Fruit fly (Drosophila melanogaster) whole organism, wandering third instar larva: ENCODE results near the gene CG16717.

Experiments used
- CrebA ChIP-seq: fragments of 200-800 bp; sonication (Bioruptor generic); optimal IDR thresholded peaks from 2 replicates; lab custom pipeline; 2016; ENCODE audit warnings: missing biosample characterization, mild to moderate bottlenecking, missing genetic modification characterization, borderline replicate concordance
- Hnf4 ChIP-seq: fragments of 200-800 bp; sonication (Bioruptor generic); optimal IDR thresholded peaks from 2 replicates; lab custom pipeline; 2016; ENCODE audit warnings: missing biosample characterization, mild to moderate bottlenecking, missing genetic modification characterization
- Jra ChIP-seq: sonication (Bioruptor generic); optimal IDR thresholded peaks from 2 replicates; lab custom pipeline; 2016; ENCODE audit warnings: missing biosample characterization, missing genetic modification characterization
- Myc ChIP-seq: fragments of >200 bp; optimal IDR thresholded peaks from 2 replicates; lab custom pipeline; 2017
- Vsx2 ChIP-seq: fragments of 200-300, 225-300 bp; sonication (Bioruptor generic); optimal IDR thresholded peaks from 2 replicates; lab custom pipeline; 2018; ENCODE audit warnings: missing biosample characterization, missing genetic modification characterization; ENCODE audit not compliant: partially characterized antibody
- br ChIP-seq: fragments of 200-800 bp; sonication (Bioruptor generic); optimal IDR thresholded peaks from 2 replicates; lab custom pipeline; 2016; ENCODE audit warnings: missing biosample characterization, missing genetic modification characterization
- h ChIP-seq: fragments of 200-800 bp; sonication (Bioruptor generic); optimal IDR thresholded peaks from 3 replicates; lab custom pipeline; 2016; ENCODE audit warnings: missing biosample characterization, mild to moderate bottlenecking, missing genetic modification characterization
- pan ChIP-seq: fragments of >200 bp; optimal IDR thresholded peaks from 2 replicates; lab custom pipeline; 2017
- woc ChIP-seq: sonication (Bioruptor generic); optimal IDR thresholded peaks from 2 replicates; lab custom pipeline; 2016; ENCODE audit warnings: missing biosample characterization, mild to moderate bottlenecking, missing genetic modification characterization

DNA sequence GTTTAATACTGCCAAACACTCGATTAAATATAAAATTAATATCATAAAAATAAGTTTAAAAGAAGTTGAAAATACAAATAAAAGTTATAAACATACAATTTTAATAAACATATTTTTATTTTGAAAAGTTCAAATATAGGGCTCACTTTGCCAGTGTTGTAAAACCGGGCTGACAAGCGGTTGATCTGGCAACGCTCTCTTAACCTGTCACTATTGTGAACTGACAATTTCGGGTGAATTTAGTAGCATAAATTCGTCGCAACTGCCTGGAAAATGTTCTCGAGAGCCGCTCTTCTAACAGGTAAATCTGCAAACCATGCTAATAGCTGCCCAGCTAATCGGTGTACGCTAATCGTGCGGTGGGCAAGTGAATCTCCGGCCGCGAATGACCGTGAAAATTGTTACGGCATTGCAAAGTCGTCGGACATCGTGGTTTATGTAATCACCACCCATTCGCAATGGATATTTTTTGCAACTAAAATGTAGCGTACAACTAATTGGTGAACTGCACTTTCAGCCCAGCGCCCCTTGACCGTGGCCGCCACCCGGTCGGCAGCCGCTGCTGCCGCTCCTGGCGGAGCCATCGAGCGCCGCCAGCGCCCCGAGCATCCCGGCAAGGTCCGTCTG lies 50.9 kb downstream of the CG16717 start, which contains the start of gene ATPsynB:
- TF ChIP-seq br (no peak), Vsx2 (no peak), Jra (GFP tag; lab: Kevin White, UChicago) (no peak), woc (GFP tag; lab: Kevin White, UChicago) (no peak), CrebA (GFP tag; lab: Kevin White, UChicago) (no peak), Hnf4 (GFP tag; lab: Kevin White, UChicago) (no peak), pan (lab: Kevin White, UChicago) (no peak), Myc (lab: Kevin White, UChicago) (no peak), h (GFP tag; lab: Kevin White, UChicago) (no peak)
